Worm (Caenorhabditis elegans) whole organism, midembryonic: Measurements from ENCODE around the gene srx-12.

Source experiments
- flt-1 ChIP-seq: fragments of 200-800 bp; sonication (Bioruptor generic); IDR thresholded peaks from 2 replicates; pipeline ENCODE4 v1.3.6; 2022; ENCODE audit warnings: missing genetic modification characterization, missing compliant biosample characterization
- med-1 ChIP-seq: sonication (generic microtip); optimal IDR thresholded peaks from 2 replicates; lab custom pipeline; 2017; ENCODE audit warnings: missing genetic modification characterization, mild to moderate bottlenecking, missing compliant biosample characterization, antibody characterized with exemption, missing genetic modification reagents; ENCODE audit not compliant: insufficient read depth

- TF ChIP-seq med-1 (GFP tag; lab: Kevin White, UChicago) = no peak
- no peak for TF ChIP-seq flt-1
Measured at ce11 chrIV:1055734-1056133, 10.0 kb downstream of the srx-12 start.
